Fruit fly (Drosophila melanogaster) whole organism, adult: ENCODE results near the gene KP78a.

Source experiments
- CG14711 ChIP-seq: fragments of 200-800 bp; sonication (Bioruptor generic); optimal IDR thresholded peaks from 2 replicates; lab custom pipeline; 2018; ENCODE audit warnings: missing biosample characterization, mild to moderate bottlenecking, missing genetic modification characterization, moderate library complexity
- CG5204 ChIP-seq: fragments of 200-800 bp; sonication (Bioruptor generic); optimal IDR thresholded peaks from 2 replicates; lab custom pipeline; 2016; ENCODE audit warnings: missing biosample characterization, missing genetic modification characterization

DNA sequence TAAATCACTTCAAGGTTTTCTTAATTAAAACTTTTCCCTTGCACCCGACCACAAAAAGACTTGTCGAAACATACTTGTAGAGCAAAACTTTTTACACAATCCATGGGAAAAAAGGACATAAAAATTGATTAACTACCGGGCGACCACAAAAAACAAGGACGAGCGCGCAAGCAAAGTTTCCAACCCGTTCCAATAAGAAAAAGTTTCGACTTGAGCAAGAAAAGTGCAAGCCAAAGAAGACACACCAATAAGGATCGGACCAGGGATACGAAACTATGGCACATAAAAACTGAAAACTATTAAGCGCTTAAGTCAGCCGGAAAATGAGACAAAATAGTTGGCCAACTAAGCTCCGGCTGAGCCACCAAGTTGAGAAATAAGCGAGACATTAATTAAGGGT is 9.0 kb downstream of the KP78a start:
- TF ChIP-seq CG14711 (tag; lab: Kevin White, UChicago) (no peak), CG5204 (GFP tag; lab: Kevin White, UChicago) (no peak)
